Worm (Caenorhabditis elegans): ENCODE data around the gene Y105C5A.13.
A peak's percentile ranks its signal among the peaks of the same experiment; 100 is the strongest.
"Not testable (repeated sequence)": the region's sequence is repeated elsewhere in the genome, so short reads cannot be mapped to it uniquely, and the experiment has no call there.

The Y105C5A.13 gene

ce11 chrIV:15616971-15617370, 24.1 kb upstream of the Y105C5A.13 start, which contains the start of gene Y105C5A.8:
Gene Y105C5A.8 (minus strand): TSS chrIV:15617071.
- TF ChIP-seq nhr-11 (tag; optimal IDR thresholded peaks at IDR 0.05) (no peak), jun-1 (tag; optimal IDR thresholded peaks at IDR 0.05) (no peak), nhr-237 (tag; optimal IDR thresholded peaks at IDR 0.05) (no peak), ztf-11 (tag; optimal IDR thresholded peaks at IDR 0.05) (no peak), tbx-2 (tag; optimal IDR thresholded peaks at IDR 0.05) (no peak), nhr-43 (tag; optimal IDR thresholded peaks at IDR 0.05; ENCODE audit: poor library complexity, severe bottlenecking) (no peak), sea-2 (GFP tag; optimal IDR thresholded peaks at IDR 0.05) (no peak), unc-39 (tag; optimal IDR thresholded peaks at IDR 0.05) (no peak), nhr-25 (tag; optimal IDR thresholded peaks at IDR 0.05) (no peak), ceh-28 (tag; optimal IDR thresholded peaks at IDR 0.05) (no peak)

- no peak for TF ChIP-seq nhr-12 (tag; optimal IDR thresholded peaks at IDR 0.05)
Observed at ce11 chrIV:15617667-15618066, 23.4 kb upstream of the Y105C5A.13 start.

ce11 chrIV:15631217-15631616, 9.8 kb upstream of the Y105C5A.13 start, which contains the start of gene Y105C5A.9:
Gene Y105C5A.9 (plus strand): TSS chrIV:15631517.
- TF ChIP-seq R02D3.7 (tag; optimal IDR thresholded peaks at IDR 0.05) (no peak), ztf-4 (tag; optimal IDR thresholded peaks at IDR 0.05) (no peak), egl-5 (tag; optimal IDR thresholded peaks at IDR 0.05) (no peak), nhr-76 (tag; optimal IDR thresholded peaks at IDR 0.05) (no peak), snpc-4 (tag; optimal IDR thresholded peaks at IDR 0.05) (no peak), unc-62 (GFP tag; optimal IDR thresholded peaks at IDR 0.05) (no peak), daf-12 (tag; optimal IDR thresholded peaks at IDR 0.05) (no peak), hmg-11 (tag; optimal IDR thresholded peaks at IDR 0.05) (no peak), mdl-1 (tag; optimal IDR thresholded peaks at IDR 0.05) (no peak), pha-4 (tag; optimal IDR thresholded peaks at IDR 0.05) (no peak), fkh-10 (GFP tag; optimal IDR thresholded peaks at IDR 0.05) (no peak), lin-15B (tag; optimal IDR thresholded peaks at IDR 0.05) (no peak), ceh-82 (tag; optimal IDR thresholded peaks at IDR 0.05) (no peak), pqm-1 (tag; optimal IDR thresholded peaks at IDR 0.05) (no peak), egl-27 (tag; optimal IDR thresholded peaks at IDR 0.05) (no peak), nhr-12 (tag; optimal IDR thresholded peaks at IDR 0.05) (no peak), fos-1 (tag; optimal IDR thresholded peaks at IDR 0.05) (no peak), nfya-1 (tag; optimal IDR thresholded peaks at IDR 0.05; ENCODE audit: insufficient read depth) (no peak), mml-1 (tag; optimal IDR thresholded peaks at IDR 0.05) (no peak), nhr-67 (tag; optimal IDR thresholded peaks at IDR 0.05) (no peak)

- peak; percentile 30 for TF ChIP-seq nfya-1 (tag; optimal IDR thresholded peaks at IDR 0.05; ENCODE audit: insufficient read depth)
Observed at ce11 chrIV:15634240-15634789, 6.7 kb upstream of the Y105C5A.13 start, which contains the start of gene Y105C5A.1274. Gene Y105C5A.1274 (plus strand): TSS chrIV:15634739.

ce11 chrIV:15635462-15635861, 5.6 kb upstream of the Y105C5A.13 start, which contains the start of gene Y105C5A.10:
Gene Y105C5A.10 (plus strand): TSS chrIV:15635762.
- not testable (repeated sequence) for TF ChIP-seq daf-12, ceh-16, aly-2 (tag; optimal IDR thresholded peaks at IDR 0.05)

ce11 chrIV:15639223-15639622, 1.8 kb upstream of the Y105C5A.13 start:
- TF ChIP-seq nhr-43 (tag; optimal IDR thresholded peaks at IDR 0.05; ENCODE audit: poor library complexity, severe bottlenecking) (no peak), elt-1 (tag; optimal IDR thresholded peaks at IDR 0.05) (no peak), nhr-76 (tag; optimal IDR thresholded peaks at IDR 0.05) (no peak), aly-2 (tag; optimal IDR thresholded peaks at IDR 0.05) (no peak), ztf-11 (tag; optimal IDR thresholded peaks at IDR 0.05) (no peak), ZK546.5 (tag; optimal IDR thresholded peaks at IDR 0.05) (no peak), ceh-82 (tag; optimal IDR thresholded peaks at IDR 0.05) (no peak), egl-5 (tag; optimal IDR thresholded peaks at IDR 0.05) (no peak), zag-1 (tag; optimal IDR thresholded peaks at IDR 0.05) (no peak), ceh-9 (tag; optimal IDR thresholded peaks at IDR 0.05) (no peak), nhr-11 (tag; optimal IDR thresholded peaks at IDR 0.05) (no peak), nhr-12 (tag; optimal IDR thresholded peaks at IDR 0.05) (no peak), unc-39 (tag; optimal IDR thresholded peaks at IDR 0.05) (no peak), sea-2 (GFP tag; optimal IDR thresholded peaks at IDR 0.05) (no peak), snpc-4 (tag; optimal IDR thresholded peaks at IDR 0.05) (no peak), nfya-1 (tag; optimal IDR thresholded peaks at IDR 0.05; ENCODE audit: insufficient read depth) (no peak), lin-39 (tag; optimal IDR thresholded peaks at IDR 0.05) (no peak), R02D3.7 (tag; optimal IDR thresholded peaks at IDR 0.05) (no peak)

Data from whole organism, L3 larva.